Worm (Caenorhabditis elegans) whole organism, L4 larva: ENCODE data around the gene ZC317.6.

Experiments
- D1046.2 ChIP-seq: fragments of 200-800 bp; sonication (Bioruptor generic); IDR thresholded peaks from 2 replicates; pipeline ENCODE4 v1.3.6; 2022; ENCODE audit warnings: missing genetic modification characterization, missing compliant biosample characterization
- F26F4.8 ChIP-seq: fragments of 200-800 bp; sonication (Bioruptor generic); conservative IDR thresholded peaks from 2 replicates; pipeline ENCODE4 v1.3.6; 2022; ENCODE audit warnings: missing genetic modification characterization, missing compliant biosample characterization
- F44E2.7 ChIP-seq: fragments of 200-800 bp; sonication (Bioruptor generic); IDR thresholded peaks from 2 replicates; pipeline ENCODE4 v2.1.2; 2022; ENCODE audit warnings: missing genetic modification characterization, missing compliant biosample characterization
- F49E8.2 ChIP-seq: sonication (generic microtip); optimal IDR thresholded peaks from 2 replicates; lab custom pipeline; 2016; ENCODE audit warnings: missing compliant biosample characterization, mild to moderate bottlenecking, missing genetic modification characterization, borderline replicate concordance
- Y105C5A.15 ChIP-seq: fragments of 200-800 bp; sonication (Bioruptor generic); IDR thresholded peaks from 2 replicates; pipeline ENCODE4 v1.3.6; 2022; ENCODE audit warnings: missing genetic modification characterization, missing compliant biosample characterization
- Y48G9A.11 ChIP-seq: fragments of 200-800 bp; sonication (Bioruptor generic); IDR thresholded peaks from 2 replicates; pipeline ENCODE4 v1.3.6; 2022; ENCODE audit warnings: missing genetic modification reagents, missing genetic modification characterization, missing compliant biosample characterization
- Y75B8A.6 ChIP-seq: fragments of 200-800 bp; sonication (Bioruptor generic); IDR thresholded peaks from 2 replicates; pipeline ENCODE4 v1.3.6; 2022; ENCODE audit warnings: missing genetic modification reagents, missing genetic modification characterization, missing compliant biosample characterization
- ZK337.2 ChIP-seq: fragments of 200-800 bp; sonication (Bioruptor generic); IDR thresholded peaks from 2 replicates; pipeline ENCODE4 v1.3.6; 2022; ENCODE audit warnings: missing genetic modification reagents, missing genetic modification characterization, missing compliant biosample characterization
- ama-1 ChIP-seq: fragments of 150-350 bp; optimal IDR thresholded peaks from 2 replicates; lab custom pipeline; 2014; ENCODE audit warnings: inconsistent platforms, mixed read lengths
- arid-1 ChIP-seq: fragments of 200-800 bp; sonication (Bioruptor generic); conservative IDR thresholded peaks from 2 replicates; pipeline ENCODE4 v1.3.6; 2022; ENCODE audit warnings: missing genetic modification reagents, missing genetic modification characterization, missing compliant biosample characterization
- ceh-20 ChIP-seq: fragments of 200-800 bp; sonication (Bioruptor generic); IDR thresholded peaks from 2 replicates; pipeline ENCODE4 v1.3.6; 2022; ENCODE audit warnings: missing genetic modification reagents, missing genetic modification characterization, missing compliant biosample characterization
- ceh-28 ChIP-seq: fragments of 150-350 bp; optimal IDR thresholded peaks from 2 replicates; lab custom pipeline; 2014; ENCODE audit warnings: missing biosample characterization, missing genetic modification reagents, missing genetic modification characterization
- ceh-32 ChIP-seq: sonication (generic microtip); optimal IDR thresholded peaks from 2 replicates; lab custom pipeline; 2016; ENCODE audit warnings: mild to moderate bottlenecking, missing genetic modification characterization, missing compliant biosample characterization; ENCODE audit not compliant: poor library complexity
- ceh-62 ChIP-seq: sonication (generic microtip); optimal IDR thresholded peaks from 2 replicates; lab custom pipeline; 2017; ENCODE audit warnings: missing biosample characterization, missing genetic modification characterization
- cey-2 ChIP-seq: sonication (generic microtip); optimal IDR thresholded peaks from 3 replicates; lab custom pipeline; 2017; ENCODE audit warnings: missing genetic modification characterization, mild to moderate bottlenecking, missing compliant biosample characterization, antibody characterized with exemption, borderline replicate concordance; ENCODE audit not compliant: insufficient read depth
- daf-19 ChIP-seq: fragments of 200-800 bp; sonication (Bioruptor generic); conservative IDR thresholded peaks from 2 replicates; pipeline ENCODE4 v1.3.6; 2022; ENCODE audit warnings: missing genetic modification characterization, missing compliant biosample characterization
- daf-8 ChIP-seq: fragments of 200-800 bp; sonication (Bioruptor generic); IDR thresholded peaks from 2 replicates; pipeline ENCODE4 v1.3.6; 2022; ENCODE audit warnings: missing genetic modification characterization, missing compliant biosample characterization
- dmd-9 ChIP-seq: fragments of 200-800 bp; sonication (Bioruptor generic); IDR thresholded peaks from 2 replicates; pipeline ENCODE4 v1.3.6; 2022; ENCODE audit warnings: missing genetic modification reagents, missing genetic modification characterization, missing compliant biosample characterization
- egl-27 ChIP-seq: sonication (generic microtip); optimal IDR thresholded peaks from 3 replicates; lab custom pipeline; 2017; ENCODE audit warnings: missing biosample characterization, missing genetic modification reagents, missing genetic modification characterization
- egl-43 ChIP-seq: fragments of 200-800 bp; sonication (Bioruptor generic); IDR thresholded peaks from 2 replicates; pipeline ENCODE4 v1.3.6; 2022; ENCODE audit warnings: missing genetic modification reagents, missing genetic modification characterization, missing compliant biosample characterization
- hif-1 ChIP-seq, 2 experiments: sonication (generic microtip); optimal IDR thresholded peaks; 2 replicates each; lab custom pipeline; 2016 to 2017; ENCODE audit warnings: missing compliant biosample characterization in 2 of 2, missing genetic modification characterization in 2 of 2, missing genetic modification reagents in 2 of 2, missing genotype in 2 of 2, mild to moderate bottlenecking in 1 of 2
- lim-7 ChIP-seq: fragments of 200-800 bp; sonication (Bioruptor generic); IDR thresholded peaks from 2 replicates; pipeline ENCODE4 v1.3.6; 2022; ENCODE audit warnings: missing genetic modification characterization, missing compliant biosample characterization
- lin-13 ChIP-seq: fragments of 150-350 bp; optimal IDR thresholded peaks from 2 replicates; lab custom pipeline; 2014; ENCODE audit warnings: missing biosample characterization, missing genetic modification reagents, missing genetic modification characterization
- lin-39 ChIP-seq: fragments of 150-350 bp; optimal IDR thresholded peaks from 2 replicates; lab custom pipeline; 2014; ENCODE audit warnings: missing biosample characterization, missing genetic modification reagents, missing genetic modification characterization
- lir-3 ChIP-seq: sonication (generic microtip); optimal IDR thresholded peaks from 2 replicates; lab custom pipeline; 2016; ENCODE audit warnings: mild to moderate bottlenecking, missing genetic modification characterization, missing compliant biosample characterization
- madf-5 ChIP-seq, 2 experiments: fragments of 200-800 bp; sonication (Bioruptor generic); IDR thresholded peaks; 2 replicates each; pipeline ENCODE4 v1.3.6; 2022; ENCODE audit warnings: missing compliant biosample characterization in 2 of 2, missing genetic modification characterization in 2 of 2
- madf-9 ChIP-seq: fragments of 200-800 bp; sonication (Bioruptor generic); conservative IDR thresholded peaks from 2 replicates; pipeline ENCODE4 v1.3.6; 2022; ENCODE audit warnings: missing genetic modification reagents, missing genetic modification characterization, missing compliant biosample characterization
- mdl-1 ChIP-seq, 2 experiments: fragments of 150-350 bp in 1 of 2; sonication (generic microtip) in 1 of 2; optimal IDR thresholded peaks; 2 replicates each; lab custom pipeline; 2014 to 2017; ENCODE audit warnings: missing biosample characterization in 2 of 2, missing genetic modification characterization in 2 of 2
- mdt-29 ChIP-seq: fragments of 200-800 bp; sonication (Bioruptor generic); IDR thresholded peaks from 2 replicates; pipeline ENCODE4 v1.3.6; 2022; ENCODE audit warnings: missing genetic modification reagents, missing genetic modification characterization, missing compliant biosample characterization
- mep-1 ChIP-seq: fragments of 150-350 bp; sonication (generic microtip); optimal IDR thresholded peaks from 3 replicates; lab custom pipeline; 2014; ENCODE audit warnings: missing biosample characterization, missing genetic modification characterization
- mes-2 ChIP-seq: sonication (generic microtip); optimal IDR thresholded peaks from 2 replicates; lab custom pipeline; 2016; ENCODE audit warnings: missing genotype, mild to moderate bottlenecking, missing genetic modification characterization, missing compliant biosample characterization; ENCODE audit not compliant: poor library complexity, severe bottlenecking
- mxl-2 ChIP-seq: fragments of 200-800 bp; sonication (Bioruptor generic); conservative IDR thresholded peaks from 2 replicates; pipeline ENCODE4 v1.3.6; 2022; ENCODE audit warnings: missing genetic modification reagents, missing genetic modification characterization, missing compliant biosample characterization
- mxl-3 ChIP-seq: fragments of 200-800 bp; sonication (Bioruptor generic); optimal IDR thresholded peaks from 2 replicates; lab custom pipeline; 2018; ENCODE audit warnings: mild to moderate bottlenecking, missing genetic modification characterization, missing compliant biosample characterization
- nhr-10 ChIP-seq: fragments of 150-350 bp; optimal IDR thresholded peaks from 2 replicates; lab custom pipeline; 2014; ENCODE audit warnings: missing biosample characterization, missing genetic modification characterization
- nhr-111 ChIP-seq: fragments of 200-800 bp; sonication (Bioruptor generic); optimal IDR thresholded peaks from 2 replicates; lab custom pipeline; 2018; ENCODE audit warnings: mild to moderate bottlenecking, missing genetic modification characterization, missing compliant biosample characterization
- nhr-237 ChIP-seq: sonication (generic microtip); optimal IDR thresholded peaks from 2 replicates; lab custom pipeline; 2017; ENCODE audit warnings: missing biosample characterization, missing genetic modification characterization
- nhr-25 ChIP-seq: sonication (generic microtip); optimal IDR thresholded peaks from 2 replicates; lab custom pipeline; 2017; ENCODE audit warnings: missing genetic modification characterization, mild to moderate bottlenecking, missing compliant biosample characterization, antibody characterized with exemption, moderate library complexity, borderline replicate concordance; ENCODE audit not compliant: insufficient read depth
- nhr-41 ChIP-seq: fragments of 200-800 bp; sonication (Bioruptor generic); IDR thresholded peaks from 2 replicates; pipeline ENCODE4 v1.3.6; 2022; ENCODE audit warnings: missing genetic modification reagents, missing genetic modification characterization, missing compliant biosample characterization
- nhr-6 ChIP-seq: fragments of 150-350 bp; optimal IDR thresholded peaks from 2 replicates; lab custom pipeline; 2014; ENCODE audit warnings: missing biosample characterization, missing genetic modification characterization
- nhr-77 ChIP-seq: fragments of 150-350 bp; optimal IDR thresholded peaks from 2 replicates; lab custom pipeline; 2014; ENCODE audit warnings: missing biosample characterization, missing genetic modification characterization
- pha-4 ChIP-seq, 2 experiments: fragments of 150-350 bp in 1 of 2; fragments of 200-800 bp in 1 of 2; sonication (Bioruptor generic) in 1 of 2; IDR thresholded peaks in 1 of 2; optimal IDR thresholded peaks in 1 of 2; 2 replicates each; pipeline versions ENCODE4 v1.3.6 to Lab custom; 2014 to 2022; ENCODE audit warnings: missing genetic modification characterization in 2 of 2, missing genetic modification reagents in 2 of 2, missing biosample characterization in 1 of 2, missing compliant biosample characterization in 1 of 2
- rbr-2 ChIP-seq: sonication (generic microtip); optimal IDR thresholded peaks from 2 replicates; lab custom pipeline; 2016; ENCODE audit warnings: missing genotype, missing genetic modification characterization, missing compliant biosample characterization
- snpc-1.2 ChIP-seq: fragments of 200-800 bp; sonication (Bioruptor generic); IDR thresholded peaks from 2 replicates; pipeline ENCODE4 v1.3.6; 2022; ENCODE audit warnings: missing genetic modification reagents, missing genetic modification characterization, missing compliant biosample characterization
- snpc-4 ChIP-seq: fragments of 150-350 bp; optimal IDR thresholded peaks from 2 replicates; lab custom pipeline; 2014; ENCODE audit warnings: missing biosample characterization, missing genetic modification characterization
- spr-1 ChIP-seq: sonication (generic microtip); optimal IDR thresholded peaks from 2 replicates; lab custom pipeline; 2016; ENCODE audit warnings: mild to moderate bottlenecking, missing genetic modification characterization, missing compliant biosample characterization
- spr-3 ChIP-seq: fragments of 200-800 bp; sonication (Bioruptor generic); optimal IDR thresholded peaks from 2 replicates; lab custom pipeline; 2018; ENCODE audit warnings: mild to moderate bottlenecking, missing genetic modification characterization, missing compliant biosample characterization
- unc-130 ChIP-seq: sonication (generic microtip); optimal IDR thresholded peaks from 2 replicates; lab custom pipeline; 2016; ENCODE audit warnings: missing genetic modification reagents, missing genetic modification characterization, missing compliant biosample characterization
- unc-62 ChIP-seq, 3 experiments: fragments of 150-350 bp in 1 of 3; sonication (generic microtip); optimal IDR thresholded peaks in 2 of 3; peaks in 1 of 3; 1 replicate in 1 of 3; 2 replicates in 2 of 3; lab custom pipeline; 2014 to 2017; ENCODE audit warnings: missing biosample characterization in 3 of 3, missing genetic modification characterization in 3 of 3, missing genetic modification reagents in 3 of 3, missing genotype in 1 of 3
- vab-7 ChIP-seq: fragments of 200-800 bp; sonication (Bioruptor generic); IDR thresholded peaks from 2 replicates; pipeline ENCODE4 v1.3.6; 2022; ENCODE audit warnings: missing genetic modification reagents, missing genetic modification characterization, missing compliant biosample characterization
- zag-1 ChIP-seq: fragments of 150-350 bp; optimal IDR thresholded peaks from 2 replicates; lab custom pipeline; 2014; ENCODE audit warnings: missing biosample characterization, missing genetic modification characterization

Gene ZC317.6

ce11 chrV:5425008-5425407 is 43.4 kb downstream of the ZC317.6 start:
- no peak for TF ChIP-seq snpc-4
- no peak for TF ChIP-seq F26F4.8
- no peak for TF ChIP-seq lir-3 (tag; lab: Kevin White, UChicago)
- no peak for TF ChIP-seq pha-4 (GFP tag; IDR thresholded peaks at IDR 0.05; lab: Robert Waterston, UW)
- no peak for TF ChIP-seq pha-4 (tag; optimal IDR thresholded peaks at IDR 0.05; lab: Kevin White, UChicago)
- no peak for TF ChIP-seq daf-8 (GFP tag; lab: Robert Waterston, UW)
- no peak for TF ChIP-seq nhr-111 (GFP tag; lab: Kevin White, UChicago)
- no peak for TF ChIP-seq egl-27 (tag; lab: Kevin White, UChicago)
- no peak for TF ChIP-seq unc-130 (GFP tag; lab: Kevin White, UChicago)
- no peak for TF ChIP-seq vab-7 (GFP tag; lab: Robert Waterston, UW)
- no peak for TF ChIP-seq madf-5 (GFP tag; IDR thresholded peaks at IDR 0.05; lab: Robert Waterston, UW)
- no peak for TF ChIP-seq ZK337.2 (GFP tag; lab: Robert Waterston, UW)
- TF ChIP-seq rbr-2 (tag; lab: Kevin White, UChicago): no peak
- TF ChIP-seq ceh-20 (GFP tag; lab: Robert Waterston, UW): peak; percentile 79
- TF ChIP-seq daf-19 (GFP tag; lab: Robert Waterston, UW): no peak
- no peak for TF ChIP-seq mes-2 (tag; lab: Kevin White, UChicago)
- TF ChIP-seq arid-1 (GFP tag; lab: Robert Waterston, UW): no peak
- no peak for TF ChIP-seq dmd-9 (GFP tag; lab: Robert Waterston, UW)
- no peak for TF ChIP-seq lin-13 (GFP tag; lab: Kevin White, UChicago)
- TF ChIP-seq snpc-1.2 (GFP tag; lab: Robert Waterston, UW): no peak
- TF ChIP-seq lin-39: no peak
- no peak for TF ChIP-seq hif-1 (tag; optimal IDR thresholded peaks at IDR 0.05; lab: Kevin White, UChicago)
- TF ChIP-seq ceh-62 (tag; lab: Kevin White, UChicago): no peak
- TF ChIP-seq mdt-29 (GFP tag; lab: Robert Waterston, UW): no peak
- TF ChIP-seq ceh-28 (tag; lab: Kevin White, UChicago): no peak
- TF ChIP-seq madf-9 (GFP tag; lab: Robert Waterston, UW): no peak
- no peak for TF ChIP-seq Y105C5A.15 (GFP tag; lab: Robert Waterston, UW)
- no peak for TF ChIP-seq nhr-6 (tag; lab: Kevin White, UChicago)
- no peak for TF ChIP-seq Y48G9A.11 (GFP tag; lab: Robert Waterston, UW)
- TF ChIP-seq unc-62 (GFP tag; optimal IDR thresholded peaks at IDR 0.05 in 1 of 2; lab: Kevin White, UChicago): peak in 1 of 2 experiments; percentile 32
- no peak for TF ChIP-seq unc-62 (tag; optimal IDR thresholded peaks at IDR 0.05; lab: Kevin White, UChicago)
- TF ChIP-seq mdl-1 (tag; optimal IDR thresholded peaks at IDR 0.05; lab: Kevin White, UChicago): peak; percentile 54 to 97
- TF ChIP-seq nhr-41: no peak
- no peak for TF ChIP-seq Y75B8A.6 (GFP tag; lab: Robert Waterston, UW)
- no peak for TF ChIP-seq spr-3 (GFP tag; lab: Kevin White, UChicago)
- TF ChIP-seq nhr-77 (tag; lab: Kevin White, UChicago): peak; percentile 32
- no peak for TF ChIP-seq spr-1 (tag; lab: Kevin White, UChicago)
- no peak for TF ChIP-seq F49E8.2 (tag; lab: Kevin White, UChicago)
- no peak for TF ChIP-seq egl-43 (GFP tag; lab: Robert Waterston, UW)
- TF ChIP-seq D1046.2 (GFP tag; lab: Robert Waterston, UW): no peak
- peak; percentile 34 for TF ChIP-seq nhr-10
- TF ChIP-seq nhr-237: no peak
- TF ChIP-seq mep-1: no peak
- no peak for TF ChIP-seq F44E2.7 (GFP tag; lab: Robert Waterston, UW)
- peak; percentile 96 for TF ChIP-seq mxl-3 (GFP tag; lab: Kevin White, UChicago)
- no peak for TF ChIP-seq mxl-2 (GFP tag; lab: Robert Waterston, UW)
- no peak for TF ChIP-seq cey-2 (tag; lab: Kevin White, UChicago)
- no peak for TF ChIP-seq lim-7 (GFP tag; lab: Robert Waterston, UW)
- TF ChIP-seq ceh-32 (tag; lab: Kevin White, UChicago): no peak
- TF ChIP-seq nhr-25 (tag; lab: Kevin White, UChicago): peak; percentile 80
- TF ChIP-seq zag-1 (tag; lab: Kevin White, UChicago): no peak
- TF ChIP-seq ama-1 (lab: Kevin White, UChicago): no peak
